Worm (Caenorhabditis elegans): ENCODE data around the gene svh-11.
"Not testable (repeated sequence)": the region's sequence is repeated elsewhere in the genome, so short reads cannot be mapped to it uniquely, and the experiment has no call there.

Gene svh-11

ce11 chrV:2226903-2227302, 20.0 kb downstream of the svh-11 start, which contains the start of gene nhr-18:
nhr-18 (plus strand) TSS chrV:2227203.
- TF ChIP-seq dao-5 (tag; optimal IDR thresholded peaks at IDR 0.05) (no peak), W03F9.2 (tag; optimal IDR thresholded peaks at IDR 0.05) (no peak), him-1 (tag; optimal IDR thresholded peaks at IDR 0.05) (no peak)

ce11 chrV:2228781-2229180, 21.9 kb downstream of the svh-11 start, which contains the start of gene nhr-126:
nhr-126 (plus strand) TSS chrV:2229081.
- no peak for TF ChIP-seq him-1 (tag; optimal IDR thresholded peaks at IDR 0.05)
- no peak for TF ChIP-seq dao-5 (tag; optimal IDR thresholded peaks at IDR 0.05)
- TF ChIP-seq W03F9.2 (tag; optimal IDR thresholded peaks at IDR 0.05) = no peak

- TF ChIP-seq him-1 (tag; optimal IDR thresholded peaks at IDR 0.05) (no peak), W03F9.2 (tag; optimal IDR thresholded peaks at IDR 0.05) (no peak), dao-5 (tag; optimal IDR thresholded peaks at IDR 0.05) (no peak)
Measured at ce11 chrV:2230912-2231311, 24.0 kb downstream of the svh-11 start, which contains the start of gene nhr-134. nhr-134 (plus strand) TSS chrV:2231223.

ce11 chrV:2233177-2233576, 26.3 kb downstream of the svh-11 start, which contains the start of gene nhr-96:
nhr-96 (plus strand) TSS chrV:2233477.
- TF ChIP-seq him-1 (tag; optimal IDR thresholded peaks at IDR 0.05) (no peak), dao-5 (tag; optimal IDR thresholded peaks at IDR 0.05) (no peak), W03F9.2 (tag; optimal IDR thresholded peaks at IDR 0.05) (no peak)

- TF ChIP-seq him-1 (tag; optimal IDR thresholded peaks at IDR 0.05) = no peak
- no peak for TF ChIP-seq dao-5 (tag; optimal IDR thresholded peaks at IDR 0.05)
- TF ChIP-seq W03F9.2 (tag; optimal IDR thresholded peaks at IDR 0.05) = no peak
Measured at ce11 chrV:2235848-2236247, 28.9 kb downstream of the svh-11 start, which contains the start of gene cyp-33C4. cyp-33C4 (plus strand) TSS chrV:2236140.

ce11 chrV:2238012-2238411, 31.1 kb downstream of the svh-11 start:
- TF ChIP-seq him-1 (tag; optimal IDR thresholded peaks at IDR 0.05) (no peak), dao-5 (tag; optimal IDR thresholded peaks at IDR 0.05) (no peak), W03F9.2 (tag; optimal IDR thresholded peaks at IDR 0.05) (no peak)

- no peak for TF ChIP-seq W03F9.2 (tag; optimal IDR thresholded peaks at IDR 0.05)
- no peak for TF ChIP-seq dao-5 (tag; optimal IDR thresholded peaks at IDR 0.05)
- TF ChIP-seq him-1 (tag; optimal IDR thresholded peaks at IDR 0.05) = no peak
Measured at ce11 chrV:2242630-2243029, 35.7 kb downstream of the svh-11 start, which contains the start of gene cyp-33C3. cyp-33C3 (plus strand) TSS chrV:2242778.

- TF ChIP-seq him-1 (tag; optimal IDR thresholded peaks at IDR 0.05) (no peak), dao-5 (tag; optimal IDR thresholded peaks at IDR 0.05) (no peak), W03F9.2 (tag; optimal IDR thresholded peaks at IDR 0.05) (no peak)
Measured at ce11 chrV:2244751-2245150, 37.9 kb downstream of the svh-11 start, which contains the start of gene cyp-33C5. cyp-33C5 (plus strand) TSS chrV:2245004.

ce11 chrV:2249310-2249709, 42.4 kb downstream of the svh-11 start, which contains the start of gene cyp-33C6:
cyp-33C6 (minus strand) TSS chrV:2249410.
- TF ChIP-seq dao-5 (tag; optimal IDR thresholded peaks at IDR 0.05) (no peak), W03F9.2 (tag; optimal IDR thresholded peaks at IDR 0.05) (no peak), him-1 (tag; optimal IDR thresholded peaks at IDR 0.05) (no peak)

- TF ChIP-seq dao-5 (tag; optimal IDR thresholded peaks at IDR 0.05) (no peak), him-1 (tag; optimal IDR thresholded peaks at IDR 0.05) (no peak), W03F9.2 (tag; optimal IDR thresholded peaks at IDR 0.05) (no peak)
Measured at ce11 chrV:2250126-2250590, 43.3 kb downstream of the svh-11 start, which contains the start of gene cyp-33C7. cyp-33C7 (plus strand) TSS chrV:2250540.

ce11 chrV:2251774-2252173, 44.9 kb downstream of the svh-11 start:
- TF ChIP-seq him-1 (tag; optimal IDR thresholded peaks at IDR 0.05) (no peak), dao-5 (tag; optimal IDR thresholded peaks at IDR 0.05) (no peak), W03F9.2 (tag; optimal IDR thresholded peaks at IDR 0.05) (no peak)

ce11 chrV:2254553-2255124, 47.7 kb downstream of the svh-11 start, which contains the start of gene str-253:
str-253 (minus strand) TSS chrV:2254603.
- TF ChIP-seq dao-5 (tag; optimal IDR thresholded peaks at IDR 0.05) (no peak), him-1 (tag; optimal IDR thresholded peaks at IDR 0.05) (no peak), W03F9.2 (tag; optimal IDR thresholded peaks at IDR 0.05) (no peak)

ce11 chrV:2255191-2255590, 48.3 kb downstream of the svh-11 start, which contains the start of gene F41B5.1:
F41B5.1 (plus strand) TSS chrV:2255533.
- TF ChIP-seq W03F9.2, him-1, dao-5 (tag; optimal IDR thresholded peaks at IDR 0.05): not testable (repeated sequence)

- TF ChIP-seq dao-5 (tag; optimal IDR thresholded peaks at IDR 0.05) (no peak), W03F9.2 (tag; optimal IDR thresholded peaks at IDR 0.05) (no peak), him-1 (tag; optimal IDR thresholded peaks at IDR 0.05) (no peak)
Measured at ce11 chrV:2259750-2260149, 52.8 kb downstream of the svh-11 start, which contains the start of gene nhr-182. nhr-182 (minus strand) TSS chrV:2259927.
